Worm (Caenorhabditis elegans) whole organism, L4 larva: Measurements from ENCODE around the gene pck-3.

Experiments
- Y5F2A.4 ChIP-seq: fragments of 200-800 bp; sonication (Bioruptor generic); optimal IDR thresholded peaks from 2 replicates; lab custom pipeline; 2018; ENCODE audit warnings: mild to moderate bottlenecking, missing genetic modification characterization, missing compliant biosample characterization
- arid-1 ChIP-seq: fragments of 200-800 bp; sonication (Bioruptor generic); conservative IDR thresholded peaks from 2 replicates; pipeline ENCODE4 v1.3.6; 2022; ENCODE audit warnings: missing genetic modification reagents, missing genetic modification characterization, missing compliant biosample characterization
- ceh-44 ChIP-seq: fragments of 200-800 bp; sonication (Bioruptor generic); IDR thresholded peaks from 2 replicates; pipeline ENCODE4 v1.3.6; 2022; ENCODE audit warnings: missing genetic modification reagents, missing genetic modification characterization, missing compliant biosample characterization
- lir-3 ChIP-seq: sonication (generic microtip); optimal IDR thresholded peaks from 2 replicates; lab custom pipeline; 2016; ENCODE audit warnings: mild to moderate bottlenecking, missing genetic modification characterization, missing compliant biosample characterization
- snpc-4 ChIP-seq: fragments of 150-350 bp; optimal IDR thresholded peaks from 2 replicates; lab custom pipeline; 2014; ENCODE audit warnings: missing biosample characterization, missing genetic modification characterization

- no peak for TF ChIP-seq snpc-4 (tag; lab: Kevin White, UChicago)
- no peak for TF ChIP-seq lir-3
- no peak for TF ChIP-seq Y5F2A.4
- no peak for TF ChIP-seq arid-1 (GFP tag; lab: Robert Waterston, UW)
- no peak for TF ChIP-seq ceh-44 (GFP tag; lab: Robert Waterston, UW)
Observed at ce11 chrIV:5855608-5856007, 40.8 kb upstream of the pck-3 start.
